Worm (Caenorhabditis elegans): ENCODE results near the gene acr-3.
A peak's percentile ranks its signal among the peaks of the same experiment; 100 is the strongest.

acr-3 gene

DNA sequence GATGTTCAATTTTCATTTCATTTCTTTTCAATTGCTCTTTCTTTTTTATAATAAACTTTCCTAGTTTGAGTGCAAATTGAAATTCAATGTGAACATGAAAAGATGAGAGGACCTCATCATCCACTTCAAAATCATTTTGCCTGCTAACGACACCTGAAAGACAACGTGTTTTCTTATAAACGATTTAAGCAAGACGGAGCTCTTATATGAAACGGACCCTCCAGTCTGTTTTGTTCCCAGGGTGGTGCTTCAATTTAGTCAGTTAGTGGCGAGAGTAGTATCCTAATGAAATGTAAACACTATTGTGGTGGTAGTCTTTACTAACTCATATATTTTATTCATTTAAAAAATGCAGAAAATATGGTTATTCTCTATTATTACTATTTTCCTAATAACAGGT, at the start of gene acr-3:
Gene acr-3 (plus strand): TSS at position 301 of the 400 bp plus-strand sequence.
- TF ChIP-seq zip-4 (GFP tag; optimal IDR thresholded peaks at IDR 0.05) (no peak), sptf-1 (tag; optimal IDR thresholded peaks at IDR 0.05) (no peak), nhr-71 (tag; optimal IDR thresholded peaks at IDR 0.05) (no peak), F16B12.6 (tag; optimal IDR thresholded peaks at IDR 0.05) (no peak), fkh-4 (tag; optimal IDR thresholded peaks at IDR 0.05; ENCODE audit: borderline replicate concordance) (no peak), lir-3 (tag; optimal IDR thresholded peaks at IDR 0.05; ENCODE audit: poor library complexity) (no peak), nhr-20 (tag; optimal IDR thresholded peaks at IDR 0.05) (no peak), ceh-88 (GFP tag; IDR thresholded peaks at IDR 0.05) (no peak)

DNA sequence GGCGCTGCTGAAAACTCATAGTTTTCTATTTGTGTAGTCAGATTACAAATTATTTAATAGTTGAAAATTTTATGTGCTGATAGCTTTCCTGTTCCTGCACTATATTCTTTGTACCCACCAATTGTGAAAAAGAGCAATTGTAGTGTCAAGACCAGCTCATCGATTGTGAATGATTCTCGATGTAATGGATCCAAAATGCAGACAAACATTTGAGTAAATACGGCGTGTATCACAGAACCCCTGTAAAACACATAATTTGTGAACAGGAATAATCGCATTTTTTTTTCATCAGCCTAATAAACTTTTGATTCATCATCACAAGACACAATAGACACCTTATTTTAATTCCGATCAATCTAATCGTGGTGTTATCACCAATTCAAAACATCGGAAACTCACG, 47.1 kb upstream of the acr-3 start:
- TF ChIP-seq ama-1 (optimal IDR thresholded peaks at IDR 0.05): no peak
- no peak for TF ChIP-seq lin-39 (tag; optimal IDR thresholded peaks at IDR 0.05)
- no peak for TF ChIP-seq egl-27 (tag; optimal IDR thresholded peaks at IDR 0.05)
- TF ChIP-seq efl-1 (optimal IDR thresholded peaks at IDR 0.05): no peak
- peak in 1 of 2 experiments; percentile 67 for TF ChIP-seq efl-1 (GFP tag; optimal IDR thresholded peaks at IDR 0.05 in 1 of 2)
- no peak for TF ChIP-seq blmp-1 (tag; optimal IDR thresholded peaks at IDR 0.05)
- no peak for TF ChIP-seq nhr-47 (tag; optimal IDR thresholded peaks at IDR 0.05)

DNA sequence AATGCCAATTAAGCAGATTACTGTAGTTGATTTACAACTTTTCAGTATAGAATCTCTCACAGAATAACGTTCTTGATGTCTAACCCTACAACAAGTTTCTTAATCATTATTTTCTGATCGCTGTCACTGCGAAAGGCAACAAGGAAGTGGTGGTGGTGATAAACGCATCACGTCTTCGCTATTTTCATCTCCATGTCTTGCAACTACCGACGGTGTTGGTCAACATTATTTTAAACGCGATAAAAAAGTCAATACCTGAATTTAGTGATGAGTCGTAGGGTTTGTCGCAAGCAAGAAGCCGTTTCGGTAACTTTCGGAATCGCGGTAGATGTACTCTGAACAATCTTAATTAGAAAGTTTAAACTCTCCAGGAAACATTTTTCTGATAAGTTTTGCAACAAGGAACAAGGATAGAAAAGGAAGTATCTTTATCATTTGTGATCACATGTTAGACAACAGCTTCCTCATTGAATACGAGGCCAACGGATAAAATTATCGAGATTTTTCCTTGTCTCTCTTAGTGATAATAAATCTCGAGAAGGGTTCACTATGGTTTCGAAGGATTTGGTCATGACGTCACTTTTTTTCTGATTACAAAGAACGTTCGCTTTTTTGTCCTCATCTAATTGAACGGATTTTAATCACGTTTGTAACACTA, 45.4 kb upstream of the acr-3 start:
- TF ChIP-seq nhr-85 (tag): peak; percentile 73
- peak; percentile 53 for TF ChIP-seq tbx-2 (tag; optimal IDR thresholded peaks at IDR 0.05)
- TF ChIP-seq nhr-71 (tag; optimal IDR thresholded peaks at IDR 0.05): peak; percentile 22
- TF ChIP-seq nhr-90 (tag; optimal IDR thresholded peaks at IDR 0.05; ENCODE audit: poor library complexity): peak; percentile 5
- TF ChIP-seq nhr-84 (tag; optimal IDR thresholded peaks at IDR 0.05): no peak
- TF ChIP-seq efl-1 (optimal IDR thresholded peaks at IDR 0.05): no peak
- TF ChIP-seq efl-1 (GFP tag; optimal IDR thresholded peaks at IDR 0.05 in 1 of 2): peak in 1 of 2 experiments; percentile 59
- no peak for TF ChIP-seq mdl-1 (tag; optimal IDR thresholded peaks at IDR 0.05)
- peak; percentile 42 for TF ChIP-seq nhr-20 (tag; optimal IDR thresholded peaks at IDR 0.05)
- peak; percentile 19 for TF ChIP-seq lin-14 (GFP tag; optimal IDR thresholded peaks at IDR 0.05)
- no peak for TF ChIP-seq xbp-1 (tag; optimal IDR thresholded peaks at IDR 0.05)
- TF ChIP-seq blmp-1 (tag; optimal IDR thresholded peaks at IDR 0.05): peak; percentile 51
- TF ChIP-seq ztf-4 (tag; optimal IDR thresholded peaks at IDR 0.05): peak; percentile 44
- TF ChIP-seq lin-35 (GFP tag; optimal IDR thresholded peaks at IDR 0.05): no peak
- no peak for TF ChIP-seq C34B4.2 (tag; optimal IDR thresholded peaks at IDR 0.05)
- no peak for TF ChIP-seq nhr-77 (tag; optimal IDR thresholded peaks at IDR 0.05)
- TF ChIP-seq elt-3 (tag; optimal IDR thresholded peaks at IDR 0.05): peak in 2 of 6 experiments; percentile 20 to 74
- TF ChIP-seq ceh-63 (GFP tag; optimal IDR thresholded peaks at IDR 0.05): no peak
- no peak for TF ChIP-seq unc-130 (tag; optimal IDR thresholded peaks at IDR 0.05)
- TF ChIP-seq rnt-1 (tag; optimal IDR thresholded peaks at IDR 0.05): no peak

DNA sequence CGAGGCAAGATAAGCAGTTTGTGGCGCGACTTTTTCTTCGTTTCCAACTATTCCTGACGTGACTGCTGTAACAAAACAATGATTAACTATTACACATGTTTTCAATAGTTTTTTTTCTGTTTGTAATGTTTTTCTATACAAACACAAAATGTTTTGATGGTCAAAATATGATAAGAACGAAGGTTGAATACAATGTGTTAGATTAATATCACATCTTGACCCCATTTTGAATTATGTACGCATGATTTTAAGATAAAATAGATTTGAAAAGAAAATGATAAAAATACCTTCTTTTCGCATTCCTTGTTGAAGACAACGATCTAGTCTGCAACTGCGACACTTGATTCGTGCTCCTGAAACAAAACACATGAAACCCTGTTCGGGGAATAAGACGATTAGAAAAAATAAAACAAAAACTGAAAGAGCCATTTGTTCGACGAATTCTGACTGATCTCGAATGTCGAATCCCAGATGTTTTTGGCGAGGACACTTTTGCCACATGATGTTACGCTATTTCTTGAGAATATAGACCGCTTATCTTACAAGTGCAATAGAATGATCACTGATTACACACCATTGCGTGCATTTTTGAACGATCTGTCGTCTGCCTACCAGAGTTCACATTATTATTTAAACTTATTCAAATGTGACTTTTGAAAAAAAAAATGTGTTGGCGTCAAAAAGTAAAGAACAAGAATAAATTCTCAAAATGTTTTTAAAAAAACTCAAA, 44.0 kb upstream of the acr-3 start:
- no peak for TF ChIP-seq unc-98 (GFP tag; IDR thresholded peaks at IDR 0.05)
- peak; percentile 16 for TF ChIP-seq nhr-20 (tag; optimal IDR thresholded peaks at IDR 0.05)
- TF ChIP-seq irx-1 (tag; optimal IDR thresholded peaks at IDR 0.05): no peak
- TF ChIP-seq rnt-1 (tag; optimal IDR thresholded peaks at IDR 0.05): no peak
- peak; percentile 27 for TF ChIP-seq elt-2 (tag; optimal IDR thresholded peaks at IDR 0.05)
- no peak for TF ChIP-seq egl-13 (tag; optimal IDR thresholded peaks at IDR 0.05)
- TF ChIP-seq dsc-1 (tag; optimal IDR thresholded peaks at IDR 0.05): peak; percentile 46
- TF ChIP-seq elt-3 (tag; optimal IDR thresholded peaks at IDR 0.05): no peak
- peak in 1 of 2 experiments; percentile 1 for TF ChIP-seq mdl-1 (tag; optimal IDR thresholded peaks at IDR 0.05)
- no peak for TF ChIP-seq ceh-88 (GFP tag; IDR thresholded peaks at IDR 0.05)
- no peak for TF ChIP-seq isw-1 (GFP tag; IDR thresholded peaks at IDR 0.05)
- peak; percentile 17 for TF ChIP-seq nhr-90 (tag; optimal IDR thresholded peaks at IDR 0.05; ENCODE audit: poor library complexity)
- peak; percentile 12 for TF ChIP-seq fkh-8 (tag; optimal IDR thresholded peaks at IDR 0.05)
- peak in 1 of 2 experiments; percentile 23 for TF ChIP-seq lin-35 (GFP tag; optimal IDR thresholded peaks at IDR 0.05)
- TF ChIP-seq nhr-71 (tag; optimal IDR thresholded peaks at IDR 0.05): peak; percentile 42
- TF ChIP-seq tlp-1 (tag; optimal IDR thresholded peaks at IDR 0.05): no peak
- TF ChIP-seq unc-62 (GFP tag; optimal IDR thresholded peaks at IDR 0.05): no peak

Measured in whole organism, L1 larva.